Fruit fly (Drosophila melanogaster) ovary, adult (tissue): ENCODE results near the gene CG4218.

Experiments used
- CG17801 ChIP-seq: fragments of 200-800 bp; optimal IDR thresholded peaks from 2 replicates; lab custom pipeline; 2019; ENCODE audit warnings: missing biosample characterization, mild to moderate bottlenecking, missing genetic modification characterization, moderate library complexity; ENCODE audit not compliant: partially characterized antibody

The CG4218 gene

DNA sequence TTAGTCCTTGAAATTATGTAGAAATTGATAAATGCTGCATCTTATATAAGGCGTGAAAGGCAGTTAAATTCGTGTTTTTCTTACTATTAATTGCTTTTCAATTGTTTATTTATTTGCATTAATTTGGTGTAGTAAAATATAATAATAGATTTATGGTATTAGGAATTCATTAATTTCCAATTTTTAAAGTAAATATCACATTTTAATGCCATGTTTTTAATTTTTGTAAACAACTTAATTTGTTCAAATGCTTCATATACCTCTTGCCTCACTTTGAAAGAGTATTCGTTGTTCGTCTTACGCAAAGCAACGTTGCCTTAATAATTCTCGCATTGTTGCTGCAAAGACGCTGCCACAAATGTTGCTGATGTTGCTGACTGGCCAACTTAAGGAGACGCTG is 20.4 kb upstream of the CG4218 start:
- TF ChIP-seq CG17801 (GFP tag; lab: Kevin White, UChicago): no peak

DNA sequence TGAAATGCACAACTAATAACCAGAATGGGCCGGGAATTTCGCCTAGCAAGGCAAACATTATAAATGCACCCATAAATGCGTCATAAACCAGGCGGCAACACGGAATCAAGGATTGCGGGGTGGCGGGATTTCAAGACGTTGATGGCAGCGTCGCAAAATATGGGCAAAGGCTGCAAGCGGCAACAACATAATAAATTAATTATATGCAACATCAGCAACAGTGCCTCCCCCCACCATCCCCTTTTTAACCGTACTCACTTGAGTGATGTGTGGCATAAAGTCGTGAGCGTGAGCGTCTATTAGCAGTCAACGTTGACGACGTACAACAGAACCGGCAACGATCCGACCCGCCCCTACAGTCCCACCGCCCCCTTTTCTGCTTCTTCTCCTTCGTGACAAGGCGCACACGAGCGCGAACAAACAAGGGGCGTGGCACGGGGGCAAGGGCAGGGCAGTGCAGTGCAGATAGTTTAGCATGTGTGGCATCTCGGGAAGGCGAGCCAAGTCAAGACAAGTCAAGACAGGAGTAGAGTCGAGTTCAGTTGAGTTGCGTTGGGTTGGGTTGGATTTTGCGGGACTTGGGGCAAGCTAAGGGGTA is 19.7 kb upstream of the CG4218 start:
- TF ChIP-seq CG17801 (GFP tag; lab: Kevin White, UChicago): no peak

DNA sequence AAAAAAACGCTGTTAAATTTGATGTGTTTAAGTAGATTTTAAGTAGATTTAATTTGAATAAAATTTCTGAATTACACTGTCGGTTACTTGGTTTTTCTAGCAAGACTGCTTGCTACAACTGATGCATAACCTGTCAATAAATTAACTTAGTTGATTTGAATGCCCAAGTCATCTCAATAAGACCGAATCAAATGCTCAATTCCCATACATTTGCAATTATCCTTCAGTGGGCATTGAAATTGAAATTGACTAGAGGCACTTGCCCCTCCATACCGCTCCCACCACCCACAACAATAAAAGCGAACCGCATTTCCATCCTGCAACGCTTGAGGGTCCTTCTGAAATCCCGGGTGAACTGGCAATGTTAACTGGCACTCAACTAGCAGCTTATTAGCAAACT is 14.7 kb upstream of the CG4218 start, which contains the start of gene CG3473:
Gene CG3473 (minus strand): TSS at position 101 of the 400 bp plus-strand sequence.
- no peak for TF ChIP-seq CG17801 (GFP tag; lab: Kevin White, UChicago)

DNA sequence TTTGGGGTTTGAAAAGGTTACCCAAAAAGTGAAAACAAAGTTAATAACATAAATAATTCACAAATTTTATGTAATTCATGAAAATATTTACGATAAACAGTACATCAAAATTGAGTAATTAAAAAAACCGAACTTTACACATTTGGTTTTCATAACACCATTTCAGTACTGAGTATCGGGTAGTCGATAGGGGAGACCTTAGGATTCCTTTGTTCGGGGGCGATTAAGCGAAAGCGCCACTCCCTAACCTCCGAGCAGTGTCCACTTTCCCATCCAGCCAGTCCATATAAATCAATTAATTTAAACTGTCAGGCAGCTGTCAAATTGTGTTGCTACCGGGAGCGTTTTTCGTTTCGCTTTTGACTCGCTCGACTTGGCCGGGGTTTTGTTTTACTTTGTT is 13.4 kb upstream of the CG4218 start:
- no peak for TF ChIP-seq CG17801 (GFP tag; lab: Kevin White, UChicago)

DNA sequence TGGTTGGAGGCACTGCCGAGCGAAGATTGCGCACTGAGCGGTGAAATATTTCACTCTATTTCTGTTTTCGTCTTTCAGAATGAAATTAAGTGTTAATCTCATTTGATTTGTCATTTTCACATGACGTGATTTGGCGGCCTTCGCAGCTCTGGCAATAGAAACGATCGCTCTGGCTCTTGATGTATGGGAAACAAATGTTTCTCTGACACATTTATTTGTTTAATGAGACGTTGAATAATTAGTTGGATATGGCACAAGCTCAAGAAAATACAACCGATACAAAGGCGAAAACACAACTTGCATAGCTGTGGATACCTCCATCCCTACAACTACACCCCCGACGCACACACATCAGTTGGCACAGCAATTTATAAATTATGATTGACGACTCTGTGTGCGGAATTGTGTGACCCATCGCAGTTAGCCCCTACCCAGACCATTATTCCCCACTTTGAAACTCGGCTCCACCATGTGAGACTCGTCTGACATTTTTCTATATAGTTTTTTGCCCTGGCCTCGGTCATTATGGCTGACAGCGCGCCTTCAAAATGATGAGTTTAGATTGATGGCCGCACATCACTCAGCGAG is 10.0 kb upstream of the CG4218 start:
- no peak for TF ChIP-seq CG17801 (GFP tag; lab: Kevin White, UChicago)

DNA sequence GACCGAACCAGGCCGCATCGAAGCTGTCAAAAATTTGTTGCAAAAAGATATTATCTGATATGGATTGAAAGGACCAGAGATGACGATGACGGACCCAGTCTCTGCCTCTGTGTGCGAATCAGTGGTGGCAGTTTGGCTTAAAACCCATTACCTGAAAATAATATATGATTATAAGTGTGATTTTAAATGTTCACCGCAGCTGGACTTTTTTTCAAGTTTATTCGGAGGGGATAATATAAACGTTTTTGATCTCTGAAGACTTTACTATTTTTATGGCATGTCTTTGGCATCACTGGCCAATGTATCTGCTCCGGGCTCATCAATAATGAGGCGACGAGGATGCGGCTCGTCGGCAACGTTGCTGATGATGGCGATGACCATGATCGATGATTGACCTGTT is 8.8 kb upstream of the CG4218 start:
- no peak for TF ChIP-seq CG17801 (GFP tag; lab: Kevin White, UChicago)

dm6 chr2L:14556811-14557210 is 7.9 kb upstream of the CG4218 start:
- no peak for TF ChIP-seq CG17801 (GFP tag; lab: Kevin White, UChicago)

DNA sequence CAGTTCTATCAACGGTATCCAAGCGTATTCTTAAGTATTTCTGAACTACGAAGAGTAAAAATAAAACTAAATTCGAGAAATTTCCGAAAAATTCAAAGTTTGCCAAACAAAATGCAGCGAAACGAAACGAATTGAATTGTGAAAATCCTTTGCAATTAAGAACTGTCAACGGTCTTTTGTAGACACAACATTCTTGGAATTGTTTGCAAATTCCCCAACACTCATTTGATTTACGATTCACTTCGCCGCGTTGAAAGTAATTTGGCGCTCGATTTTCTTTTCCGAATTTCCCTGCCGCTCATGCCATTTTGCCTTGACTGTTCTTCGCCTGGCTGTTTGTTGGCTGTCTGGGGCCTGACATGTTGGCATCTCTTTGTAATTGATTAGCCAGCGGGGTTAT is 7.3 kb upstream of the CG4218 start:
- no peak for TF ChIP-seq CG17801 (GFP tag; lab: Kevin White, UChicago)

DNA sequence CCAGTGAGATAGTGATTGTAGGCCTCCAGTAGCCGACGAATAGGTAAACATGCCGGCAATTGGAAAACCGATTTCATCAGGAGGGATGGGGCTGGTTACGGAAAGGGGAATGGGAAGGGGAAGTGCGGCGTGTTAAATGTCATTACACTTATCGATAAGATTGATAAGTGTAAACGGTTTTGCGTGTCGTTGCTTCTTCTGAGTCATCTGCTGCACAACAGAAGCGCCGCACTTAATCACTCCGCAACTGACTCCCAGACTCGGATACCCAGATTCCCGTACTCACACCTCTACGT is 5.6 kb upstream of the CG4218 start:
- no peak for TF ChIP-seq CG17801 (GFP tag; lab: Kevin White, UChicago)

DNA sequence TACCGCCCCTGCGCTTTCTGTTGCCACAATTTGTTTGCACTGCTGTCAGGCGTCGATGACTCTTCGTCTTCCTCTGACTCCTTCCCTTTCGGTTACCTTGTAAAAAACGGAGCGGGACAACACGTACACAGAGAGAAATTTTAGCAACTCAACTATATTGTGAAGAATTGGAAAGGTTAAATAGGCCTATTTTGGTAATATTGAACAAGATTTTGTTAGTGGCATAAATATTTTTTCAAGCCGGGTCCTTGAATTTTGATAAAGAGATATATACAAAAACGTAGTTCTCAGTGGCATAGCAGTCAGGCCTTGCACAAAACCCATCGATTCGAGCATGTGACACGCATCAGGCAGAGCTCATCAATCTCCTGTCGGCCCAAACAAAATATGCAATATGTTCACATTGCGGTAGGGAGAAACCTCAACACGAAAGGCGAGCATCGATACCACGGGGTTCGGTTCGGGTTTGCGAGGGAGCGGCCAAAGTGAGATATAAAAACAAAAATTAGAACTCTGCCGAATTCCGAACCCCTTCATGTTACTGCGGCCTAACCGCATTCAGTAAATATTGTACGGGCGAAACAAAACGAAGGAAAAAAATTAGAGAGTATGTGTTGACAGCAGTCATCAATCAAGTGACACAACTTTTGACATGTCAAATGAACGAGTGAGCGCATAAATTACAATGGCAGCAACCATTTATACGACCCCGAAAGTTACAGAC is 5.1 kb upstream of the CG4218 start:
- no peak for TF ChIP-seq CG17801 (GFP tag; lab: Kevin White, UChicago)

dm6 chr2L:14552819-14553218 is 3.9 kb upstream of the CG4218 start:
- no peak for TF ChIP-seq CG17801 (GFP tag; lab: Kevin White, UChicago)

dm6 chr2L:14552141-14552748 is 3.3 kb upstream of the CG4218 start:
- no peak for TF ChIP-seq CG17801 (GFP tag; lab: Kevin White, UChicago)

dm6 chr2L:14550653-14551352 is 1.9 kb upstream of the CG4218 start:
- no peak for TF ChIP-seq CG17801 (GFP tag; lab: Kevin White, UChicago)

DNA sequence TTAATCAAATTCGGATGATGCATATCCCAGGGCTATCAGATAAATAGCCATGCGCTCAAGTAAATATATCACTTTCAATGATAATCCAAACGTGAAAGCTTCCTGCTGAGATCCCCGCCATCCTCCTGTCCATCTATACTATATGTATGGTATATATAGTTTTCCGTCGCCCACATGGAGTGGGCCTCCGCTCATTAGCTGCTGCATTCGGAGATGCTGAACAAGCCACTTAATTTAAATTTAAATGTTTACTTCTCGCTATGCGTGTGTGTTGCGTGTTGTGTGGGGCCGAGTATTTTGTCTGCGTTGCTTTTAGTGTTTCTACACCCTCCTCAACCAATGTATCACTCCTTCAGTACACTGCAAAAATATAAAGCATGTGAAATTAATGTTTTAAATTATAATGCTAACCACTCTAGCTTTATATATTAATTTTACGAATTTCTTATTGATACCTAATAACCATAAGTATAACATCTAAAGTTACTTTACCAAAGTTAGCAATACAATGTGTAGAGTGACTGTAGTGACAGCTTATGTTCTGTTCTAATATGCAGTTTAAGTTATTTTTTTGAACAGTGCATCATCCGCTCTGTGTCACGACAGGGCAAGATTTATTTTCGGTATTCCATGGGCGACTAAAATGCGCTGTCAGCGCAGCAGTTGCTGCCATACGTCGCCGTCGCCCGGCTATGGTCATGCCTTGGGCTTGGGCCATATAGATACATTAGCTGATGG is 2.1 kb downstream of the CG4218 start:
- no peak for TF ChIP-seq CG17801 (GFP tag; lab: Kevin White, UChicago)
